Fruit fly (Drosophila melanogaster): ENCODE results near the gene Cpsf100.
A peak's percentile ranks its signal among the peaks of the same experiment; 100 is the strongest.

Cpsf100 gene

dm6 chr3R:29004884-29005621, 29.3 kb upstream of the Cpsf100 start (continued):
- no peak for TF ChIP-seq fkh (GFP tag; optimal IDR thresholded peaks at IDR 0.05)
- TF ChIP-seq CG11294 (GFP tag; IDR thresholded peaks at IDR 0.05), result peak; percentile 20; the same call in 1 of the 2 replicates
- peak; percentile 77 for TF ChIP-seq eg (GFP tag; IDR thresholded peaks at IDR 0.05)
- TF ChIP-seq Eip75B (GFP tag; optimal IDR thresholded peaks at IDR 0.05), result peak; percentile 44
- peak; percentile 66 for TF ChIP-seq pdm3 (GFP tag; optimal IDR thresholded peaks at IDR 0.05)
- no peak for TF ChIP-seq vri (GFP tag; optimal IDR thresholded peaks at IDR 0.05)
- no peak for TF ChIP-seq Ets21C (GFP tag; optimal IDR thresholded peaks at IDR 0.05)
- TF ChIP-seq CG8319 (GFP tag; optimal IDR thresholded peaks at IDR 0.05), result peak; percentile 9
- TF ChIP-seq CG10631 (GFP tag; optimal IDR thresholded peaks at IDR 0.05), result peak; percentile 48
- TF ChIP-seq CG7368 (GFP tag; optimal IDR thresholded peaks at IDR 0.05), result peak; percentile 16
- peak; percentile 18 for TF ChIP-seq CG4318 (GFP tag; optimal IDR thresholded peaks at IDR 0.05)
- TF ChIP-seq cyc (GFP tag; optimal IDR thresholded peaks at IDR 0.05), result peak; percentile 34
- TF ChIP-seq CG6808 (GFP tag; optimal IDR thresholded peaks at IDR 0.05), result peak; percentile 6
- peak; percentile 53 for TF ChIP-seq Hr39 (GFP tag; optimal IDR thresholded peaks at IDR 0.05)
- TF ChIP-seq Met (GFP tag; optimal IDR thresholded peaks at IDR 0.05), result peak; percentile 27
- TF ChIP-seq CG6792 (GFP tag; optimal IDR thresholded peaks at IDR 0.05), result peak; percentile 36
- TF ChIP-seq svp (GFP tag), result peak; percentile 61
- peak; percentile 49 for TF ChIP-seq CG3032 (tag; optimal IDR thresholded peaks at IDR 0.05)
- peak; percentile 6 for TF ChIP-seq Sox15 (GFP tag; optimal IDR thresholded peaks at IDR 0.05)
- TF ChIP-seq Eip93F (GFP tag; optimal IDR thresholded peaks at IDR 0.05), result no peak

dm6 chr3R:29005622-29006018, 28.8 kb upstream of the Cpsf100 start:
- no peak for TF ChIP-seq eg (GFP tag; IDR thresholded peaks at IDR 0.05)
- TF ChIP-seq Eip93F (GFP tag; optimal IDR thresholded peaks at IDR 0.05), result no peak
- no peak for TF ChIP-seq topi (GFP tag; optimal IDR thresholded peaks at IDR 0.05)
- no peak for TF ChIP-seq salr (GFP tag; optimal IDR thresholded peaks at IDR 0.05)

dm6 chr3R:29011144-29011543, 23.2 kb upstream of the Cpsf100 start:
- TF ChIP-seq CG8319 (GFP tag; optimal IDR thresholded peaks at IDR 0.05) (no peak), spab (GFP tag; optimal IDR thresholded peaks at IDR 0.05) (peak; percentile 32), CG6808 (GFP tag; optimal IDR thresholded peaks at IDR 0.05) (peak; percentile 47), fd59A (GFP tag; optimal IDR thresholded peaks at IDR 0.05) (peak; percentile 45), dsx (GFP tag; optimal IDR thresholded peaks at IDR 0.05; ENCODE audit: poor library complexity, severe bottlenecking) (peak; percentile 46), Sox102F (GFP tag; optimal IDR thresholded peaks at IDR 0.05) (no peak), CG6792 (GFP tag; optimal IDR thresholded peaks at IDR 0.05) (no peak), ss (GFP tag; optimal IDR thresholded peaks at IDR 0.05) (peak; percentile 10 to 63), CG11902 (GFP tag; optimal IDR thresholded peaks at IDR 0.05) (no peak), achi (GFP tag; optimal IDR thresholded peaks at IDR 0.05) (peak; percentile 1), CG10669 (GFP tag; optimal IDR thresholded peaks at IDR 0.05) (peak; percentile 47), CG31627 (GFP tag; optimal IDR thresholded peaks at IDR 0.05) (no peak), CG6854 (GFP tag; optimal IDR thresholded peaks at IDR 0.05) (no peak), Gug (GFP tag; IDR thresholded peaks at IDR 0.05) (no peak), CG6163 (GFP tag; IDR thresholded peaks at IDR 0.05) (no peak), CG8632 (GFP tag; optimal IDR thresholded peaks at IDR 0.05) (no peak), Hr38 (GFP tag; optimal IDR thresholded peaks at IDR 0.05) (no peak), Sox15 (GFP tag; optimal IDR thresholded peaks at IDR 0.05) (no peak), Blimp-1 (GFP tag; optimal IDR thresholded peaks at IDR 0.05) (no peak), CG10631 (GFP tag; optimal IDR thresholded peaks at IDR 0.05) (peak; percentile 24), Sox14 (GFP tag; optimal IDR thresholded peaks at IDR 0.05) (no peak), Eip93F (GFP tag; optimal IDR thresholded peaks at IDR 0.05) (no peak), Ets21C (GFP tag; optimal IDR thresholded peaks at IDR 0.05) (no peak), eg (GFP tag; IDR thresholded peaks at IDR 0.05) (no peak), Met (GFP tag; optimal IDR thresholded peaks at IDR 0.05) (no peak), OdsH (GFP tag; optimal IDR thresholded peaks at IDR 0.05) (peak; percentile 15), Eip75B (GFP tag; optimal IDR thresholded peaks at IDR 0.05) (no peak), CG8119 (GFP tag; IDR thresholded peaks at IDR 0.05) (no peak), dac (GFP tag; optimal IDR thresholded peaks at IDR 0.05) (no peak), Ets96B (tag; optimal IDR thresholded peaks at IDR 0.05) (peak; percentile 56), salr (GFP tag; optimal IDR thresholded peaks at IDR 0.05) (peak in 1 of 2 experiments; percentile 5), fkh (GFP tag; optimal IDR thresholded peaks at IDR 0.05) (no peak), CG32006 (GFP tag; optimal IDR thresholded peaks at IDR 0.05) (peak; percentile 23), svp (GFP tag) (no peak), Lpt (GFP tag; optimal IDR thresholded peaks at IDR 0.05) (no peak), fd85E (GFP tag; optimal IDR thresholded peaks at IDR 0.05) (no peak)
